Worm (Caenorhabditis elegans): ENCODE data around the gene ckb-4.

ckb-4 gene

ce11 chrV:2133512-2133911 is 24.3 kb upstream of the ckb-4 start (continued):
- TF ChIP-seq pax-3 (tag; optimal IDR thresholded peaks at IDR 0.05) (peak; percentile 1), nhr-90 (tag; optimal IDR thresholded peaks at IDR 0.05; ENCODE audit: poor library complexity) (no peak), nhr-85 (tag) (no peak), swsn-7 (tag; optimal IDR thresholded peaks at IDR 0.05) (peak; percentile 61), lin-35 (GFP tag; optimal IDR thresholded peaks at IDR 0.05) (peak; percentile 26 to 48), sup-37 (GFP tag; optimal IDR thresholded peaks at IDR 0.05) (no peak), lin-15B (tag; optimal IDR thresholded peaks at IDR 0.05) (no peak), zip-4 (GFP tag; optimal IDR thresholded peaks at IDR 0.05) (no peak), lin-14 (GFP tag; optimal IDR thresholded peaks at IDR 0.05) (peak; percentile 99), snpc-4 (tag; optimal IDR thresholded peaks at IDR 0.05) (peak; percentile 2), egl-27 (tag; optimal IDR thresholded peaks at IDR 0.05) (no peak), unc-130 (tag; optimal IDR thresholded peaks at IDR 0.05) (no peak), unc-98 (GFP tag; IDR thresholded peaks at IDR 0.05) (no peak), lir-3 (tag; optimal IDR thresholded peaks at IDR 0.05; ENCODE audit: poor library complexity) (peak; percentile 22), fkh-4 (tag; optimal IDR thresholded peaks at IDR 0.05; ENCODE audit: borderline replicate concordance) (no peak), blmp-1 (tag; optimal IDR thresholded peaks at IDR 0.05) (no peak), nhr-77 (tag; optimal IDR thresholded peaks at IDR 0.05) (no peak), C34B4.2 (tag; optimal IDR thresholded peaks at IDR 0.05) (no peak), Y116A8C.19 (tag; optimal IDR thresholded peaks at IDR 0.05; ENCODE audit: borderline replicate concordance) (no peak), pag-3 (tag; optimal IDR thresholded peaks at IDR 0.05; ENCODE audit: borderline replicate concordance, insufficient read depth) (no peak), ztf-11 (tag; optimal IDR thresholded peaks at IDR 0.05) (peak in 1 of 2 experiments; percentile 19), fkh-8 (tag; optimal IDR thresholded peaks at IDR 0.05) (peak; percentile 86), ces-1 (GFP tag; optimal IDR thresholded peaks at IDR 0.05) (no peak), vab-15 (tag; optimal IDR thresholded peaks at IDR 0.05) (no peak), xbp-1 (tag; optimal IDR thresholded peaks at IDR 0.05) (peak; percentile 53), isw-1 (GFP tag; IDR thresholded peaks at IDR 0.05) (peak; percentile 33), ama-1 (optimal IDR thresholded peaks at IDR 0.05) (no peak), grh-1 (GFP tag; IDR thresholded peaks at IDR 0.05) (no peak), tlp-1 (tag; optimal IDR thresholded peaks at IDR 0.05) (no peak), elt-2 (tag; optimal IDR thresholded peaks at IDR 0.05) (no peak), nhr-11 (tag; optimal IDR thresholded peaks at IDR 0.05) (no peak), sox-4 (tag; optimal IDR thresholded peaks at IDR 0.05) (peak; percentile 42), alr-1 (tag; optimal IDR thresholded peaks at IDR 0.05; ENCODE audit: borderline replicate concordance) (no peak), F16B12.6 (tag; optimal IDR thresholded peaks at IDR 0.05) (no peak), jun-1 (tag; optimal IDR thresholded peaks at IDR 0.05) (peak; percentile 2), hlh-17 (GFP tag; optimal IDR thresholded peaks at IDR 0.05; ENCODE audit: borderline replicate concordance) (no peak), ceh-88 (GFP tag; IDR thresholded peaks at IDR 0.05) (no peak), unc-30 (tag; optimal IDR thresholded peaks at IDR 0.05) (no peak)

DNA sequence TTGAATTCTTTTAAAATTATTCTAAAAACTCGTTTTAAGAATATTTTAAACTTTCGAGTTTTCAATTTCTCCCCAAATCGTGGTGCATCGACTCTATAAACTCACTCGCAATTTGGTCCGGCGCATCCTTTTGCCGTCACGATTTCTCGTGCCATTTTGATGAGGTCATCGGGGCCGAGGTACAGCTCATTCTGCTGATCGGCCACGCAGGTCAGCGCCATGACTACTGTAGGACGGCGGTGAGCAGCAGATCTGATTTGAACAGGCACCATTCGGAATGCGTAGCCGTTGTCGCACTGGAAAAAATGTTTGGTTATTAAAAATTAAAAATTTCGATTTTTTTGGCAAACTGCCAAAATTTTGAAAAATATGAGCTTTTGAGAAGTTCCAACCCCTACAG is 23.4 kb upstream of the ckb-4 start:
- TF ChIP-seq rnt-1 (tag; optimal IDR thresholded peaks at IDR 0.05) (peak; percentile 16), F16B12.6 (tag; optimal IDR thresholded peaks at IDR 0.05) (no peak)

ce11 chrV:2126996-2127585 is 17.9 kb upstream of the ckb-4 start, which contains the start of gene ldp-1:
Gene ldp-1, plus strand, starts transcription at chrV:2127535.
- peak; percentile 92 for TF ChIP-seq lin-14 (GFP tag; optimal IDR thresholded peaks at IDR 0.05)
- TF ChIP-seq C34B4.2 (tag; optimal IDR thresholded peaks at IDR 0.05) = peak; percentile 10
- peak; percentile 81 for TF ChIP-seq snu-23 (GFP tag; optimal IDR thresholded peaks at IDR 0.05)
- peak; percentile 93 to 94 for TF ChIP-seq lin-35 (GFP tag; optimal IDR thresholded peaks at IDR 0.05)
- TF ChIP-seq mef-2 (tag; optimal IDR thresholded peaks at IDR 0.05) = no peak
- TF ChIP-seq unc-130 (tag; optimal IDR thresholded peaks at IDR 0.05) = no peak
- peak; percentile 82 for TF ChIP-seq nhr-20 (tag; optimal IDR thresholded peaks at IDR 0.05)
- TF ChIP-seq snpc-4 (tag; optimal IDR thresholded peaks at IDR 0.05) = peak; percentile 22
- peak; percentile 96 for TF ChIP-seq irx-1 (tag; optimal IDR thresholded peaks at IDR 0.05)
- peak; percentile 83 for TF ChIP-seq sox-4 (tag; optimal IDR thresholded peaks at IDR 0.05)
- no peak for TF ChIP-seq nhr-76 (tag; optimal IDR thresholded peaks at IDR 0.05)
- peak; percentile 11 for TF ChIP-seq skn-1 (tag; optimal IDR thresholded peaks at IDR 0.05)
- TF ChIP-seq ceh-8 (GFP tag; optimal IDR thresholded peaks at IDR 0.05) = peak; percentile 80
- peak in 1 of 2 experiments; percentile 6 for TF ChIP-seq mdl-1 (tag; optimal IDR thresholded peaks at IDR 0.05)
- no peak for TF ChIP-seq ama-1 (optimal IDR thresholded peaks at IDR 0.05)
- TF ChIP-seq aly-2 (tag; optimal IDR thresholded peaks at IDR 0.05) = peak; percentile 6
- TF ChIP-seq sptf-1 (tag; optimal IDR thresholded peaks at IDR 0.05) = no peak
- TF ChIP-seq nhr-47 (tag; optimal IDR thresholded peaks at IDR 0.05) = peak; percentile 92

All from whole organism, L1 larva.